Worm (Caenorhabditis elegans) whole organism, mixed stage, embryonic: Measurements from ENCODE around the gene aars-1.

ENCODE experiments used
- M03D4.4 ChIP-seq: sonication (generic microtip); optimal IDR thresholded peaks from 2 replicates; lab custom pipeline; 2017; ENCODE audit warnings: mild to moderate bottlenecking, missing genetic modification characterization, missing compliant biosample characterization
- elt-3 ChIP-seq: fragments of 150-350 bp; optimal IDR thresholded peaks from 2 replicates; lab custom pipeline; 2014; ENCODE audit warnings: missing biosample characterization, missing genetic modification characterization
- nhr-237 ChIP-seq: fragments of 150-350 bp; optimal IDR thresholded peaks from 2 replicates; lab custom pipeline; 2014; ENCODE audit warnings: missing biosample characterization, missing genetic modification characterization
- sem-2 ChIP-seq: fragments of 200-800 bp; sonication (Bioruptor generic); optimal IDR thresholded peaks from 2 replicates; lab custom pipeline; 2018; ENCODE audit warnings: mild to moderate bottlenecking, missing genetic modification characterization, missing compliant biosample characterization
- ztf-11 ChIP-seq: fragments of 150-350 bp; optimal IDR thresholded peaks from 2 replicates; lab custom pipeline; 2014; ENCODE audit warnings: missing biosample characterization, missing genetic modification characterization

DNA sequence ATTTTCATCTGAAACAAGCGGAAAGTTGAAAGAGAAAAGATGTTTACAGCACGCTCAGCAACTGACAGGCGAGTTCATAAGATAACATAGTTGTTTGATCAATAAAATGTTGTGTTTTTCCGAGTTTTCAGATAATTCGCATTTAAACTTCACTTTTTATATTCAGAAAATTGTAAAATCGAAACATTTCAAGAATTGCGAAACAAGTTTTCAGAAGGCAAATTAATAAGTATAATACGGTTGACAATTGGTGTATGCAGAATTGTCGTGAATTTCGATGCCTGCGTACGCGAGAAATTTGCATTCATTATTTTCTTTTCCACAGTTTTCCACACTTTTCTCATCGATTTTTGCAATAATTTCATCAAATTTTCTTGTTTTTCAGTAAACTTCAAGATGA is 31.0 kb upstream of the aars-1 start, which contains the start of the genes ooc-3 and B0334.4:
- TF ChIP-seq nhr-237 (tag; lab: Kevin White, UChicago): no peak
- no peak for TF ChIP-seq M03D4.4
- TF ChIP-seq ztf-11 (tag; lab: Kevin White, UChicago): no peak
- no peak for TF ChIP-seq elt-3 (tag; lab: Kevin White, UChicago)
- no peak for TF ChIP-seq sem-2
